Fruit fly (Drosophila melanogaster) whole organism, embryonic: ENCODE results near the gene CG11598.

Experiments
- CG33213 ChIP-seq: fragments of 200-800 bp; sonication (Bioruptor generic); optimal IDR thresholded peaks from 3 replicates; lab custom pipeline; 2016; ENCODE audit warnings: missing biosample characterization, missing genetic modification characterization
- CG6272 ChIP-seq: fragments of 200-800 bp; sonication (Bioruptor generic); IDR thresholded peaks from 2 replicates; pipeline ENCODE4 v1.3.6; 2022; ENCODE audit warnings: missing biosample characterization, missing genetic modification characterization
- CG9797 ChIP-seq: fragments of 200-800 bp; sonication (Bioruptor generic); optimal IDR thresholded peaks from 3 replicates; lab custom pipeline; 2018; ENCODE audit warnings: missing biosample characterization, mild to moderate bottlenecking, missing genetic modification characterization
- Dp ChIP-seq: fragments of 200-800 bp; sonication (Bioruptor generic); optimal IDR thresholded peaks from 2 replicates; lab custom pipeline; 2018; ENCODE audit warnings: missing biosample characterization, mild to moderate bottlenecking, missing genetic modification characterization, moderate library complexity
- E2f2 ChIP-seq: fragments of 200-800 bp; sonication (Bioruptor generic); IDR thresholded peaks from 2 replicates; pipeline ENCODE4 v1.3.6; 2022; ENCODE audit warnings: missing biosample characterization, missing genetic modification characterization
- HmgZ ChIP-seq: fragments of 200-800 bp; sonication (Bioruptor generic); optimal IDR thresholded peaks from 2 replicates; lab custom pipeline; 2018; ENCODE audit warnings: missing biosample characterization, mild to moderate bottlenecking, missing genetic modification characterization
- Med ChIP-seq: fragments of 200-800 bp; sonication (Bioruptor generic); peaks from one replicate; lab custom pipeline; 2016; ENCODE audit warnings: missing biosample characterization, missing genetic modification characterization, mild to moderate bottlenecking, inconsistent platforms, moderate library complexity
- ind ChIP-seq: fragments of 200-800 bp; sonication (Bioruptor generic); optimal IDR thresholded peaks from 3 replicates; lab custom pipeline; 2016; ENCODE audit warnings: missing biosample characterization, missing genetic modification characterization
- psq ChIP-seq: fragments of 200-800 bp; sonication (Bioruptor generic); optimal IDR thresholded peaks from 2 replicates; lab custom pipeline; 2017; ENCODE audit warnings: missing biosample characterization, missing genetic modification characterization

DNA sequence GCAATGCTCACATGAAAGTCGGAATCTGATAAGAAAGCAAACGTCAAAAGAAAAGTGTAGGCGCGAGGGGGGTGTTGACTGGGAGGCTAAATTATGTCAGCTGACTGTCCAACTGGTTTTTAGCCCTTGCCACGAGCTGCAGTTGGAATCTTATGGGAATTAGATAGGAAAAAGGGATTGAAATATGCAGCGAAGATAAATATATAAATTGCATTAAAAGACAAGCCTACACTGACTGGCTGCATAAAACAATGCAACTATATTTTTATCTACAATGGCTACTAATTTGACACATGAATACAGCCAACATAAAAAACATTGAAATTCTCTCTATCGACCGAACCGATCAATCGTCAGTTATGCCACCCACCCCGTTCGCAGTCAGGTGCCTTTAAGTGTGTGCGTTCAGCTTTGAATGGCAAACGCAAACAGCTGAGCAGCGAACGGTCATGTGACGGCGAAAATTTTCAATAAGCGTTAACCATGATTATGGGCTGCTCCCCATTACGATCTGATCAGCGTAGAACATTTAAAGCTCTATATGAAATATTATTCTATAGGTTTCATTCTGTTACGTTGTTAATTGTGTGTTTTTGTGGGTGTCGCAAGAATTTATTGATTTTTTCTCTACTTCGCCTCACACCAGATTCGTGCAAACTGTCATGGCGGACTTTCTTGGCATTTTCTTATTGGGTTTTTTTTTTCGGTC is 7.9 kb upstream of the CG11598 start:
- TF ChIP-seq Med, result peak; percentile 69
- no peak for TF ChIP-seq CG33213 (GFP tag; lab: Kevin White, UChicago)
- TF ChIP-seq Dp (GFP tag; lab: Kevin White, UChicago), result no peak
- TF ChIP-seq CG6272 (GFP tag; lab: Robert Waterston, UW), result no peak
- no peak for TF ChIP-seq HmgZ
- no peak for TF ChIP-seq ind (GFP tag; lab: Kevin White, UChicago)
- TF ChIP-seq psq (GFP tag; lab: Kevin White, UChicago), result peak; percentile 88
- no peak for TF ChIP-seq CG9797 (GFP tag; lab: Kevin White, UChicago)
- no peak for TF ChIP-seq E2f2 (GFP tag; lab: Robert Waterston, UW)
